Worm (Caenorhabditis elegans) whole organism, L2 larva: ENCODE measurements around the gene ZK945.7.

ENCODE experiments used
- C34F6.9 ChIP-seq: fragments of 150-350 bp; optimal IDR thresholded peaks from 2 replicates; lab custom pipeline; 2014; ENCODE audit warnings: missing biosample characterization, missing genetic modification characterization
- F13H6.1 ChIP-seq: sonication (generic microtip); optimal IDR thresholded peaks from 2 replicates; lab custom pipeline; 2016; ENCODE audit warnings: missing genetic modification characterization, missing compliant biosample characterization
- R02D3.7 ChIP-seq: fragments of 150-350 bp; optimal IDR thresholded peaks from 2 replicates; lab custom pipeline; 2014; ENCODE audit warnings: missing biosample characterization, missing genetic modification characterization
- Y55F3AM.14 ChIP-seq: fragments of 200-800 bp; sonication (Bioruptor generic); optimal IDR thresholded peaks from 2 replicates; lab custom pipeline; 2018; ENCODE audit warnings: mild to moderate bottlenecking, missing genetic modification characterization, missing compliant biosample characterization
- alr-1 ChIP-seq: fragments of 150-350 bp; optimal IDR thresholded peaks from 2 replicates; lab custom pipeline; 2014; ENCODE audit warnings: missing biosample characterization, missing genetic modification characterization
- aly-2 ChIP-seq: fragments of 150-350 bp; optimal IDR thresholded peaks from 2 replicates; lab custom pipeline; 2014; ENCODE audit warnings: missing biosample characterization, missing genetic modification characterization
- ama-1 ChIP-seq: fragments of 150-350 bp; optimal IDR thresholded peaks from 2 replicates; lab custom pipeline; 2018; ENCODE audit warnings: inconsistent platforms
- blmp-1 ChIP-seq: sonication (generic microtip); optimal IDR thresholded peaks from 2 replicates; lab custom pipeline; 2017; ENCODE audit warnings: missing genetic modification characterization, mild to moderate bottlenecking, missing compliant biosample characterization, antibody characterized with exemption, moderate library complexity; ENCODE audit not compliant: insufficient read depth
- ceh-16 ChIP-seq: fragments of 150-350 bp; optimal IDR thresholded peaks from 2 replicates; lab custom pipeline; 2014; ENCODE audit warnings: missing biosample characterization, missing genetic modification characterization
- ceh-82 ChIP-seq: fragments of 150-350 bp; optimal IDR thresholded peaks from 2 replicates; lab custom pipeline; 2014; ENCODE audit warnings: missing biosample characterization, missing genetic modification characterization
- crh-2 ChIP-seq: sonication (generic microtip); optimal IDR thresholded peaks from 2 replicates; lab custom pipeline; 2017; ENCODE audit warnings: missing biosample characterization, missing genetic modification characterization
- dmd-4 ChIP-seq: sonication (generic microtip); optimal IDR thresholded peaks from 2 replicates; lab custom pipeline; 2017; ENCODE audit warnings: missing biosample characterization, missing genetic modification characterization
- egl-27 ChIP-seq: sonication (generic microtip); optimal IDR thresholded peaks from 3 replicates; lab custom pipeline; 2017; ENCODE audit warnings: missing biosample characterization, missing genetic modification reagents, missing genetic modification characterization
- elt-3 ChIP-seq: sonication (generic microtip); optimal IDR thresholded peaks from 2 replicates; lab custom pipeline; 2017; ENCODE audit warnings: missing biosample characterization, missing genetic modification characterization
- fos-1 ChIP-seq: fragments of 150-350 bp; optimal IDR thresholded peaks from 2 replicates; lab custom pipeline; 2014; ENCODE audit warnings: missing biosample characterization, missing genetic modification characterization
- lin-11 ChIP-seq: fragments of 150-350 bp; sonication (generic microtip); optimal IDR thresholded peaks from 2 replicates; lab custom pipeline; 2014; ENCODE audit warnings: missing biosample characterization, missing genetic modification characterization, inconsistent platforms, mixed read lengths
- mab-5 ChIP-seq: fragments of 150-350 bp; optimal IDR thresholded peaks from 2 replicates; lab custom pipeline; 2014; ENCODE audit warnings: missing biosample characterization, missing genetic modification characterization
- mbf-1 ChIP-seq: sonication (generic microtip); optimal IDR thresholded peaks from 2 replicates; lab custom pipeline; 2017; ENCODE audit warnings: missing biosample characterization, missing genetic modification characterization
- nhr-10 ChIP-seq: sonication (generic microtip); optimal IDR thresholded peaks from 2 replicates; lab custom pipeline; 2017; ENCODE audit warnings: missing biosample characterization, missing genetic modification characterization
- nhr-129 ChIP-seq: fragments of 150-350 bp; optimal IDR thresholded peaks from 2 replicates; lab custom pipeline; 2014; ENCODE audit warnings: missing biosample characterization, missing genetic modification characterization
- nhr-237 ChIP-seq: fragments of 150-350 bp; optimal IDR thresholded peaks from 2 replicates; lab custom pipeline; 2014; ENCODE audit warnings: missing biosample characterization, missing genetic modification characterization
- nhr-25 ChIP-seq: fragments of 150-350 bp; sonication (generic microtip); optimal IDR thresholded peaks from 3 replicates; lab custom pipeline; 2014; ENCODE audit warnings: missing biosample characterization, missing genetic modification characterization
- nhr-6 ChIP-seq: fragments of 150-350 bp; optimal IDR thresholded peaks from 2 replicates; lab custom pipeline; 2014; ENCODE audit warnings: missing biosample characterization, missing genetic modification characterization
- peb-1 ChIP-seq: fragments of 150-350 bp; optimal IDR thresholded peaks from 2 replicates; lab custom pipeline; 2014; ENCODE audit warnings: missing biosample characterization, missing genetic modification characterization
- sem-4 ChIP-seq: fragments of 150-350 bp; optimal IDR thresholded peaks from 2 replicates; lab custom pipeline; 2014; ENCODE audit warnings: missing biosample characterization, missing genetic modification reagents, missing genetic modification characterization
- sma-3 ChIP-seq: sonication (generic microtip); optimal IDR thresholded peaks from 2 replicates; lab custom pipeline; 2016; ENCODE audit warnings: missing genetic modification reagents, missing genetic modification characterization, missing compliant biosample characterization
- sma-9 ChIP-seq, 2 experiments: fragments of 150-350 bp in 1 of 2; sonication (generic microtip) in 1 of 2; optimal IDR thresholded peaks; 2 replicates each; lab custom pipeline; 2014 to 2016; ENCODE audit warnings: missing genetic modification characterization in 2 of 2, mild to moderate bottlenecking in 1 of 2, missing biosample characterization in 1 of 2, missing compliant biosample characterization in 1 of 2, missing genetic modification reagents in 1 of 2, moderate library complexity in 1 of 2
- unc-39 ChIP-seq: fragments of 150-350 bp; optimal IDR thresholded peaks from 2 replicates; lab custom pipeline; 2014; ENCODE audit warnings: missing biosample characterization, missing genetic modification characterization
- unc-62 ChIP-seq: fragments of 150-350 bp; optimal IDR thresholded peaks from 2 replicates; lab custom pipeline; 2014; ENCODE audit warnings: missing biosample characterization, missing genetic modification reagents, missing genetic modification characterization
- zag-1 ChIP-seq: fragments of 150-350 bp; optimal IDR thresholded peaks from 2 replicates; lab custom pipeline; 2014; ENCODE audit warnings: missing biosample characterization, missing genetic modification characterization
- ztf-11 ChIP-seq: sonication (generic microtip); optimal IDR thresholded peaks from 2 replicates; lab custom pipeline; 2017; ENCODE audit warnings: missing biosample characterization, missing genetic modification characterization
- ztf-4 ChIP-seq: fragments of 150-350 bp; optimal IDR thresholded peaks from 2 replicates; lab custom pipeline; 2014; ENCODE audit warnings: missing biosample characterization, missing genetic modification characterization

The ZK945.7 gene

ce11 chrII:10095224-10095623 is 13.1 kb downstream of the ZK945.7 start:
- TF ChIP-seq unc-62 (GFP tag; lab: Kevin White, UChicago) = no peak
- peak; percentile 72 for TF ChIP-seq fos-1 (tag; lab: Kevin White, UChicago)
- TF ChIP-seq dmd-4 (tag; lab: Kevin White, UChicago) = no peak
- no peak for TF ChIP-seq alr-1
- TF ChIP-seq ztf-4 (tag; lab: Kevin White, UChicago) = no peak
- TF ChIP-seq nhr-25 (tag; lab: Kevin White, UChicago) = no peak
- TF ChIP-seq ztf-11 (tag; lab: Kevin White, UChicago) = no peak
- TF ChIP-seq peb-1 (tag; lab: Kevin White, UChicago) = no peak

- TF ChIP-seq ama-1 (no peak), crh-2 (tag; lab: Kevin White, UChicago) (peak; percentile 7), fos-1 (tag; lab: Kevin White, UChicago) (peak; percentile 96), egl-27 (tag; lab: Kevin White, UChicago) (no peak)
Observed at ce11 chrII:10094190-10094923, 13.9 kb downstream of the ZK945.7 start, which contains the start of gene lact-2. Gene lact-2, plus strand, starts transcription at chrII:10094873.

ce11 chrII:10093120-10093519 is 15.2 kb downstream of the ZK945.7 start:
- no peak for TF ChIP-seq nhr-129 (tag; lab: Kevin White, UChicago)
- no peak for TF ChIP-seq C34F6.9 (tag; lab: Kevin White, UChicago)
- TF ChIP-seq sem-4 = no peak

ce11 chrII:10084482-10084881 is 23.8 kb downstream of the ZK945.7 start:
- TF ChIP-seq peb-1 (tag; lab: Kevin White, UChicago) (no peak), unc-62 (GFP tag; lab: Kevin White, UChicago) (no peak), nhr-237 (tag; lab: Kevin White, UChicago) (no peak), crh-2 (tag; lab: Kevin White, UChicago) (no peak), dmd-4 (tag; lab: Kevin White, UChicago) (no peak)

- TF ChIP-seq sma-3 (GFP tag; lab: Kevin White, UChicago) = no peak
- TF ChIP-seq ztf-4 (tag; lab: Kevin White, UChicago) = no peak
- no peak for TF ChIP-seq nhr-6 (tag; lab: Kevin White, UChicago)
- no peak for TF ChIP-seq blmp-1 (tag; lab: Kevin White, UChicago)
- TF ChIP-seq elt-3 = no peak
- TF ChIP-seq unc-39 = no peak
- no peak for TF ChIP-seq ceh-16 (tag; lab: Kevin White, UChicago)
- TF ChIP-seq F13H6.1 = no peak
- no peak for TF ChIP-seq C34F6.9 (tag; lab: Kevin White, UChicago)
- TF ChIP-seq zag-1 (tag; lab: Kevin White, UChicago) = no peak
- no peak for TF ChIP-seq sma-9 (GFP tag; optimal IDR thresholded peaks at IDR 0.05; lab: Kevin White, UChicago)
- TF ChIP-seq sma-9 (tag; optimal IDR thresholded peaks at IDR 0.05; lab: Kevin White, UChicago) = no peak
Observed at ce11 chrII:10075794-10076193, 32.5 kb downstream of the ZK945.7 start.

- TF ChIP-seq mbf-1 (tag; lab: Kevin White, UChicago) = no peak
- TF ChIP-seq ceh-16 (tag; lab: Kevin White, UChicago) = no peak
- TF ChIP-seq unc-62 (GFP tag; lab: Kevin White, UChicago) = no peak
- TF ChIP-seq Y55F3AM.14 (GFP tag; lab: Kevin White, UChicago) = no peak
- no peak for TF ChIP-seq ceh-82 (tag; lab: Kevin White, UChicago)
- TF ChIP-seq nhr-6 (tag; lab: Kevin White, UChicago) = no peak
- TF ChIP-seq mab-5 (tag; lab: Kevin White, UChicago) = no peak
- no peak for TF ChIP-seq sma-3 (GFP tag; lab: Kevin White, UChicago)
- no peak for TF ChIP-seq egl-27 (tag; lab: Kevin White, UChicago)
- TF ChIP-seq zag-1 (tag; lab: Kevin White, UChicago) = no peak
- no peak for TF ChIP-seq dmd-4 (tag; lab: Kevin White, UChicago)
- TF ChIP-seq peb-1 (tag; lab: Kevin White, UChicago) = no peak
- no peak for TF ChIP-seq sem-4
- no peak for TF ChIP-seq lin-11 (tag; lab: Kevin White, UChicago)
- TF ChIP-seq R02D3.7 = no peak
- no peak for TF ChIP-seq ztf-11 (tag; lab: Kevin White, UChicago)
- TF ChIP-seq aly-2 (tag; lab: Kevin White, UChicago) = no peak
- no peak for TF ChIP-seq blmp-1 (tag; lab: Kevin White, UChicago)
- TF ChIP-seq nhr-10 (tag; lab: Kevin White, UChicago) = no peak
Observed at ce11 chrII:10073986-10074385, 34.3 kb downstream of the ZK945.7 start.
